Fruit fly (Drosophila melanogaster) whole organism, prepupa: ENCODE data around the gene CG5397.

Source experiments
- Blimp-1 ChIP-seq: fragments of 200-800 bp; sonication (Bioruptor generic); optimal IDR thresholded peaks from 3 replicates; lab custom pipeline; 2017; ENCODE audit warnings: missing biosample characterization, missing genetic modification characterization, mild to moderate bottlenecking, moderate library complexity, missing genetic modification reagents
- CG11294 ChIP-seq: fragments of 200-800 bp; sonication (Bioruptor generic); IDR thresholded peaks from 2 replicates; pipeline ENCODE4 v1.3.6; 2022; ENCODE audit warnings: missing biosample characterization, missing genetic modification characterization
- CG11762 ChIP-seq: fragments of 200-800 bp; sonication (Bioruptor generic); optimal IDR thresholded peaks from 3 replicates; lab custom pipeline; 2016; ENCODE audit warnings: missing biosample characterization, missing genetic modification characterization; ENCODE audit not compliant: insufficient read depth
- CG11902 ChIP-seq: fragments of 200-800 bp; sonication (Bioruptor generic); optimal IDR thresholded peaks from 3 replicates; lab custom pipeline; 2016; ENCODE audit warnings: missing biosample characterization, missing genetic modification characterization
- CG1621 ChIP-seq: fragments of 200-800 bp; sonication (Bioruptor generic); optimal IDR thresholded peaks from 3 replicates; lab custom pipeline; 2018; ENCODE audit warnings: missing biosample characterization, mild to moderate bottlenecking, missing genetic modification characterization
- CG3032 ChIP-seq: fragments of 200-800 bp; optimal IDR thresholded peaks from 2 replicates; lab custom pipeline; 2019; ENCODE audit warnings: missing biosample characterization, mild to moderate bottlenecking, missing genetic modification characterization, moderate library complexity
- CG31627 ChIP-seq: fragments of 200-800 bp; sonication (Bioruptor generic); optimal IDR thresholded peaks from 3 replicates; lab custom pipeline; 2016; ENCODE audit warnings: missing biosample characterization, missing genetic modification characterization
- CG32006 ChIP-seq: fragments of 200-800 bp; sonication (Bioruptor generic); optimal IDR thresholded peaks from 3 replicates; lab custom pipeline; 2017; ENCODE audit warnings: missing biosample characterization, mild to moderate bottlenecking, missing genetic modification characterization
- CG34406 ChIP-seq: fragments of 200-800 bp; sonication (Bioruptor generic); optimal IDR thresholded peaks from 3 replicates; lab custom pipeline; 2016; ENCODE audit warnings: missing biosample characterization, missing genetic modification characterization
- CG3919 ChIP-seq: fragments of 200-800 bp; sonication (Bioruptor generic); optimal IDR thresholded peaks from 3 replicates; lab custom pipeline; 2016; ENCODE audit warnings: missing biosample characterization, missing genetic modification characterization
- CG6163 ChIP-seq: fragments of 200-800 bp; sonication (Bioruptor generic); IDR thresholded peaks from 3 replicates; pipeline ENCODE4 v1.3.6; 2022; ENCODE audit warnings: missing biosample characterization, missing genetic modification characterization
- CG6276 ChIP-seq: fragments of 200-800 bp; sonication (Bioruptor generic); optimal IDR thresholded peaks from 2 replicates; lab custom pipeline; 2017; ENCODE audit warnings: missing biosample characterization, mild to moderate bottlenecking, missing genetic modification characterization
- CG6792 ChIP-seq: fragments of 200-800 bp; sonication (Bioruptor generic); optimal IDR thresholded peaks from 3 replicates; lab custom pipeline; 2016; ENCODE audit warnings: missing biosample characterization, missing genetic modification characterization
- CG8319 ChIP-seq: fragments of 200-800 bp; sonication (Bioruptor generic); optimal IDR thresholded peaks from 3 replicates; lab custom pipeline; 2016; ENCODE audit warnings: missing biosample characterization, missing genetic modification characterization
- CG8632 ChIP-seq: fragments of 200-800 bp; sonication (Bioruptor generic); optimal IDR thresholded peaks from 3 replicates; lab custom pipeline; 2016; ENCODE audit warnings: missing biosample characterization, missing genetic modification characterization
- CG9139 ChIP-seq: fragments of 200-800 bp; sonication (Bioruptor generic); optimal IDR thresholded peaks from 3 replicates; lab custom pipeline; 2017; ENCODE audit warnings: missing biosample characterization, mild to moderate bottlenecking, missing genetic modification characterization
- Eip78C ChIP-seq: fragments of 200-800 bp; sonication (Bioruptor generic); peaks from one replicate; lab custom pipeline; 2016; ENCODE audit warnings: missing biosample characterization, missing genetic modification characterization
- Gug ChIP-seq: fragments of 200-800 bp; sonication (Bioruptor generic); IDR thresholded peaks from 2 replicates; pipeline ENCODE4 v1.3.6; 2022; ENCODE audit warnings: missing biosample characterization, missing genetic modification characterization
- Hr39 ChIP-seq: fragments of 200-800 bp; sonication (Bioruptor generic); optimal IDR thresholded peaks from 2 replicates; lab custom pipeline; 2016; ENCODE audit warnings: missing biosample characterization, missing genetic modification characterization
- OdsH ChIP-seq: fragments of 200-800 bp; sonication (Bioruptor generic); optimal IDR thresholded peaks from 3 replicates; lab custom pipeline; 2016; ENCODE audit warnings: missing biosample characterization, missing genetic modification characterization
- Sox102F ChIP-seq: fragments of 200-800 bp; sonication (Bioruptor generic); optimal IDR thresholded peaks from 2 replicates; lab custom pipeline; 2016; ENCODE audit warnings: missing biosample characterization, mild to moderate bottlenecking, missing genetic modification characterization
- Sox14 ChIP-seq: fragments of 200-800 bp; sonication (Bioruptor generic); optimal IDR thresholded peaks from 3 replicates; lab custom pipeline; 2016; ENCODE audit warnings: missing biosample characterization, missing genetic modification characterization
- Sox15 ChIP-seq: fragments of 200-800 bp; sonication (Bioruptor generic); optimal IDR thresholded peaks from 3 replicates; lab custom pipeline; 2016; ENCODE audit warnings: missing biosample characterization, missing genetic modification characterization
- dac ChIP-seq: fragments of 200-800 bp; sonication (Bioruptor generic); optimal IDR thresholded peaks from 2 replicates; lab custom pipeline; 2017; ENCODE audit warnings: missing biosample characterization, mild to moderate bottlenecking, missing genetic modification characterization
- eg ChIP-seq: fragments of 200-800 bp; sonication (Bioruptor generic); IDR thresholded peaks from 3 replicates; pipeline ENCODE4 v1.3.6; 2022; ENCODE audit warnings: missing biosample characterization, missing genetic modification characterization
- esn ChIP-seq: fragments of 200-800 bp; sonication (Bioruptor generic); optimal IDR thresholded peaks from 2 replicates; lab custom pipeline; 2016; ENCODE audit warnings: missing biosample characterization, mild to moderate bottlenecking, missing genetic modification characterization, moderate library complexity
- fd59A ChIP-seq: fragments of 200-800 bp; sonication (Bioruptor generic); optimal IDR thresholded peaks from 2 replicates; lab custom pipeline; 2017; ENCODE audit warnings: missing biosample characterization, mild to moderate bottlenecking, missing genetic modification characterization, missing genetic modification reagents
- fkh ChIP-seq: fragments of 200-800 bp; sonication (Bioruptor generic); optimal IDR thresholded peaks from 3 replicates; lab custom pipeline; 2017; ENCODE audit warnings: missing biosample characterization, mild to moderate bottlenecking, missing genetic modification characterization, moderate library complexity
- lz ChIP-seq: fragments of 200-800 bp; sonication (Bioruptor generic); optimal IDR thresholded peaks from 3 replicates; lab custom pipeline; 2016; ENCODE audit warnings: missing biosample characterization, missing genetic modification characterization
- pdm3 ChIP-seq: fragments of 200-800 bp; sonication (Bioruptor generic); optimal IDR thresholded peaks from 3 replicates; lab custom pipeline; 2016; ENCODE audit warnings: missing biosample characterization, missing genetic modification characterization
- spab ChIP-seq: fragments of 200-800 bp; sonication (Bioruptor generic); optimal IDR thresholded peaks from 2 replicates; lab custom pipeline; 2017; ENCODE audit warnings: missing biosample characterization, mild to moderate bottlenecking, missing genetic modification characterization, missing genetic modification reagents
- svp ChIP-seq: fragments of 200-800 bp; sonication (Bioruptor generic); peaks from one replicate; lab custom pipeline; 2016; ENCODE audit warnings: missing biosample characterization, missing genetic modification characterization
- vri ChIP-seq: fragments of 200-800 bp; sonication (Bioruptor generic); optimal IDR thresholded peaks from 3 replicates; lab custom pipeline; 2016; ENCODE audit warnings: missing biosample characterization, mild to moderate bottlenecking, missing genetic modification characterization

The CG5397 gene

DNA sequence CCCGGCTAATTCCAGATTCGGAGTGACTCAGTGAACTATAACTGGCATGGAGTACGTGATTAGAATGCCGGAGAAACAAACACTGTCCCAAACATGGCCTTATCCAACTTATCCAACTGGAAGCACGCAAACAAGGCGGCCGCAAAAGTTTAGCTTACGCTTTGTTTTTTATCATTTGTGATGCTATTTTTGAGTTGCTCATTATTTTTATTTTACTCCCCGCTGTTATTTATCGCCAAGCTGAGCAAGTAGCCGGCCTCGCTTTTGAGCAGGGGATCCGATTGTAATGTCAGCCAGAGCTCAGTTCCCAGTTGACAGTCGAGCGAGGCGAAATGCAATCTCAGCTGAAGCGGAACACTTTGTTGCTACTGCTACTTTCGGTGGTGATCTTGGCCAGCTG lies at the start of gene CG5397:
CG5397 (plus strand) TSS at position 301 of the 400 bp plus-strand sequence.
- TF ChIP-seq pdm3 (no peak), CG6276 (GFP tag; lab: Kevin White, UChicago) (no peak), CG32006 (GFP tag; lab: Kevin White, UChicago) (no peak), CG11902 (GFP tag; lab: Kevin White, UChicago) (no peak)

DNA sequence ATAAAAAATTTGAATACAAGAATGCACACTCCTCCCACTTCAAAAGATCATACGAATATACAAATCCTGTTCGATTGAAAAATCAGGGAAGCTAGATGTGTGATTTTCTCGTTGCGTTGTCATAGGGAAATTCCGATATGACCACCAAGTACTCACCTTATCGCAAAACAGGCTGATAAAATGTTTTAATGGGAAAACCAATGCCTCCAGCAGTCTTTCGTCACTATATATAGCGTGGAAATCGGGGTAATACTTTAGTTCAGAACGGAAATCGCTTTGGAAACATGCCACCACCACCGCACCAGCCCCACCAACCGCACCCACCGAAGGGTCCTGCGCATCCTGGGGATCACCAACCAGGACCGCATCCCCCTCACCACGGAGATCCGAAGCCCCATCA lies 40.7 kb upstream of the CG5397 start, which contains the start of the genes CG5139 and CG43348:
CG5139 (minus strand) TSS at position 101 of the 400 bp plus-strand sequence.
CG43348 (plus strand) TSS at position 247 of the 400 bp plus-strand sequence.
- TF ChIP-seq Sox15 (no peak), spab (GFP tag; lab: Kevin White, UChicago) (no peak), Eip78C (GFP tag; lab: Kevin White, UChicago) (no peak), lz (GFP tag; lab: Kevin White, UChicago) (no peak), esn (GFP tag; lab: Kevin White, UChicago) (no peak), CG3919 (no peak), Sox102F (no peak), CG8632 (GFP tag; lab: Kevin White, UChicago) (no peak), pdm3 (no peak), Hr39 (GFP tag; lab: Kevin White, UChicago) (no peak)

DNA sequence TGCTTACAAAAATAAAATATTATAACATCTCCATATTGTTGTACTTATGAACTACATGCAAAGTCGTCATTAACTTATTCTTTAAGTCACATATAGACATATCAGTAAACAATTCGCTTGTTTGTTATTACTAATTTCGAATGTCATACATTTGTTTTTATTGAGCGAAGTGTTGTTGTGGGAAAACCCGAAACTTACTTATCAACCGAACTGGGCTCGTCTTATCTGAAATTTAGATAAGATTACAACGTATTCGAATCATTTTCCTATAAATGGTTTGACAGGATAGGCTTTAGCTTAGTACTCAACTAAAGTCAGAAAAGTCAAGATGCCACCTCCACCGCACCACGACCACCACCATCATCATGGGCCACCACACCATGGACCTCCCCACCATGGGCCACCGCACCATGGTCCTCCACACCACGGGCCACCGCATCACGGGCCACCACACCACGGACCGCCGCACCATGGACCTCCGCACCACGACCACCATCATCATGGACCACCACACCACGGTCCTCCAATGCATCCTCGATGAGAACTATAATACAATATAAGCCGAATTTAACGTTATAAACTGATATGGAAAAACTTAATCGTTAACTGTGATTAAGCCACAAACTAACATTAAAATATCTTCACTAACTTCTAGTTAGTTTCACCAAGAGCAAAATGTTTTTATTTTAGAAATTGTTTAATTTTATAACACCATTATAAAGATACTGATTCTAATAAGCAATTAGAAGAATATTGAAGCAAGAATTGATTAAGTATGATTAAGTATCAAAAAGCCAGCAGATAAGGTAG lies 39.7 kb upstream of the CG5397 start, which contains the start of the genes CG43349 and CG5011:
CG43349 (plus strand) TSS at position 294 of the 810 bp plus-strand sequence.
CG5011 (plus strand) TSS at position 760 of the 810 bp plus-strand sequence.
- no peak for TF ChIP-seq Sox14 (GFP tag; lab: Kevin White, UChicago)
- no peak for TF ChIP-seq CG8319 (GFP tag; lab: Kevin White, UChicago)
- no peak for TF ChIP-seq CG9139 (GFP tag; lab: Kevin White, UChicago)
- no peak for TF ChIP-seq esn (GFP tag; lab: Kevin White, UChicago)
- TF ChIP-seq dac (GFP tag; lab: Kevin White, UChicago): no peak
- TF ChIP-seq CG1621 (tag; lab: Kevin White, UChicago): no peak
- TF ChIP-seq CG6163 (GFP tag; lab: Robert Waterston, UW): no peak
- no peak for TF ChIP-seq fkh (GFP tag; lab: Kevin White, UChicago)
- TF ChIP-seq pdm3: no peak
- TF ChIP-seq CG8632 (GFP tag; lab: Kevin White, UChicago): no peak
- no peak for TF ChIP-seq vri (GFP tag; lab: Kevin White, UChicago)
- TF ChIP-seq CG31627: no peak
- no peak for TF ChIP-seq CG11762
- TF ChIP-seq CG11294 (GFP tag; lab: Robert Waterston, UW): no peak
- no peak for TF ChIP-seq CG3032 (tag; lab: Kevin White, UChicago)

DNA sequence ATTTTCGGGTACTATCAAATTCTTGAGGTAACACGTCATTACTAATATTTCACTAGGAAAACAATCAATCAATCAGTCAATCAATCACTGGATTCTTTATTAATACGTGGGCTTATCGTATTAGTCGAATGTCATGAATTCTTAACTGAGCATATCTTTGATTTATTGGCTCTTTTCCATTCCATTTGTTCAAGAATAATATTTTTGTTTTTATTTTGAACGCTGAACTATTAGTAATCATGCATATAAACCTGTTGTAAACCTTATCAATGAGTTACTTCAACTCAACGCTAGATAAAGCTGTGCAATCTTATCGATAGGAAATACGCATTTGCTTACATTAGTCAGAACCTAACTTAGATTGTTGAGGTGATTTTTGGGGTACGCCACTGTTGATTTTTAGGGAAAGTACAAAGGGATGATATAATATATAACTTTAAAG lies 38.4 kb upstream of the CG5397 start:
- TF ChIP-seq svp (GFP tag; lab: Kevin White, UChicago) (no peak), fd59A (GFP tag; lab: Kevin White, UChicago) (no peak), CG11762 (no peak), vri (GFP tag; lab: Kevin White, UChicago) (peak; percentile 11), CG6163 (GFP tag; lab: Robert Waterston, UW) (no peak)

DNA sequence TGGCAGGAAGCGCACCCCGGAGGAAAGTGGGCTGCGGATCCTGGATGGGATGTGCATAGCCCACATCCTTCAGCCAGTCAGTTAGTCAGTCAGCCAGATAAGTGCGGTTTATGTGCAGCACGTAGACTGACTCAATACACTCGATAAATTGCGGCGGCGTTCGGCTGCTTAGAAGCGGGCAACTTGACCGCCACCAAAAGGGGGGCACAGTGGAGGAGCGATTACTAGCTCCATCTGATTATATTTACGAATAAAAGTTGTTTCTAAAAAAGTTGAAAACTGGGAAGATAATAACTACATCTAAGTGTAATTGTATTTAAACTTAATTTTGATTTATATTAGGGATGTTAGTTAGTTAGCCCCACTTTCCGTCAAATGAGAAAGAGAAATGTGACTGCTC lies 37.4 kb upstream of the CG5397 start:
- peak; percentile 2 for TF ChIP-seq Eip78C (GFP tag; lab: Kevin White, UChicago)
- no peak for TF ChIP-seq OdsH (GFP tag; lab: Kevin White, UChicago)

DNA sequence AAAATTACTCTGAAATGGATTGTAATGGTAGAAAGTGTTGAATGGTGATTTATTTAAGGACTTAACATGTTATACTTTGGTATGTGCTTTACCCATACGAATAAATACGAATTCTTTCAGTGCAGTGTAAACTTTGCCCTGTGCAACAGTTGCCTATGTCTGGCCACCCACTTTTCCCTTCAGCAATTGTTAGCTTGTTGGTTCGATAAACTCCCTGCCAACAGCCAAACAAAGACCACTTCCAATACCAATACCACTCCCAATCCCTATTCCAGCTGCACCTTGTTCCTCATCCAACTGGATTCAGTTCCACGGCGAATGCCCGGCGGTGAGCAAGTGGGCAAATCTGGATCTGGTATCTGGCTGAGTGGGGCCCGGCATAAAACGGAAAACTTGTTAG lies 35.9 kb upstream of the CG5397 start, which contains the start of gene CG14342:
CG14342 (plus strand) TSS at position 301 of the 400 bp plus-strand sequence.
- peak; percentile 45 for TF ChIP-seq svp (GFP tag; lab: Kevin White, UChicago)
- TF ChIP-seq CG6792 (GFP tag; lab: Kevin White, UChicago): peak; percentile 21
- peak; percentile 4 for TF ChIP-seq CG34406
- TF ChIP-seq lz (GFP tag; lab: Kevin White, UChicago): no peak
- no peak for TF ChIP-seq Gug (GFP tag; lab: Robert Waterston, UW)
- no peak for TF ChIP-seq Blimp-1 (GFP tag; lab: Kevin White, UChicago)
- no peak for TF ChIP-seq CG31627
- TF ChIP-seq eg (GFP tag; lab: Robert Waterston, UW): 0 out of 3 replicates have a peak, but pooled peaks have one; percentile 12
- no peak for TF ChIP-seq CG6276 (GFP tag; lab: Kevin White, UChicago)
- TF ChIP-seq OdsH (GFP tag; lab: Kevin White, UChicago): peak; percentile 12
- peak; percentile 63 for TF ChIP-seq Eip78C (GFP tag; lab: Kevin White, UChicago)
- TF ChIP-seq Sox14 (GFP tag; lab: Kevin White, UChicago): no peak
- TF ChIP-seq CG8319 (GFP tag; lab: Kevin White, UChicago): no peak
- peak; percentile 4 for TF ChIP-seq CG8632 (GFP tag; lab: Kevin White, UChicago)
- TF ChIP-seq, all 60 proteins: peak for 7
